Worm (Caenorhabditis elegans): ENCODE results near the gene Y59H11AR.10.

ce11 chrIV:8597504-8597903 is 5.5 kb upstream of the Y59H11AR.10 start:
- no peak for TF ChIP-seq dao-5 (tag; optimal IDR thresholded peaks at IDR 0.05)
- no peak for TF ChIP-seq him-1 (tag; optimal IDR thresholded peaks at IDR 0.05)
- no peak for TF ChIP-seq W03F9.2 (tag; optimal IDR thresholded peaks at IDR 0.05)

All from whole organism, L4/young adult.